Fruit fly (Drosophila melanogaster): Measurements from ENCODE around the gene Mur29B.

The Mur29B gene

DNA sequence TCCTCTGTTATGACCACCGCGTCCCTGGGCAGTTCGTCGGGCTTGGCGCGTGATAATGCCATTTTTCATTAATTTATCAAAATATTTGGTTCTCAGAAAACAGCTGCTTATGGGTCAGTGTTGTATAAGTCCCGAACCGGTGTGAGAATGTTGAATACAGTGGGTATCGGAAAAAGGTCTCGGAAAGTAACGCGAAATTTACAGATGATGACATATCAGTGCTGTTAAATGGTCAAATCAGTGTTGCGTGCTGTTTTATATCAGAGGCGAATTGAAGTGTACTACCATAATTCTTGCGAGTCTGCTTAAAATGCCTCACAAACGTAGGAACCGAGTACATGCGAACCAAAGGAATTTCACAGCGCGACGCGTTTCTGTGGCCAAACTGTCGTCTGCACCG, 30.7 kb downstream of the Mur29B start, which contains the start of the genes CG13392 and Rcd4:
Gene CG13392 (minus strand): TSS at position 162 of the 400 bp plus-strand sequence.
Gene Rcd4 (plus strand): TSS at position 216 of the 400 bp plus-strand sequence.
- TF ChIP-seq Hr96 (GFP tag; optimal IDR thresholded peaks at IDR 0.05) (peak; percentile 80), cic (GFP tag; optimal IDR thresholded peaks at IDR 0.05) (peak; percentile 63), cnc (optimal IDR thresholded peaks at IDR 0.05) (no peak), CG12768 (GFP tag; optimal IDR thresholded peaks at IDR 0.05) (peak; percentile 77), CG14711 (tag; optimal IDR thresholded peaks at IDR 0.05) (peak; percentile 70), CG5204 (GFP tag; optimal IDR thresholded peaks at IDR 0.05) (peak; percentile 62), Mnt (GFP tag; optimal IDR thresholded peaks at IDR 0.05) (peak; percentile 88), kay (GFP tag; ENCODE audit: borderline replicate concordance) (peak; percentile 59), bab1 (GFP tag; optimal IDR thresholded peaks at IDR 0.05) (peak; percentile 82), tj (GFP tag; optimal IDR thresholded peaks at IDR 0.05) (peak; percentile 53), toe (GFP tag; optimal IDR thresholded peaks at IDR 0.05) (peak; percentile 57), CG7045 (GFP tag; optimal IDR thresholded peaks at IDR 0.05) (peak; percentile 73), CG1620 (GFP tag; optimal IDR thresholded peaks at IDR 0.05) (peak; percentile 83), Clk (GFP tag; optimal IDR thresholded peaks at IDR 0.05) (peak; percentile 27), pad (GFP tag; optimal IDR thresholded peaks at IDR 0.05) (peak; percentile 80), CG7101 (tag; optimal IDR thresholded peaks at IDR 0.05) (peak; percentile 88), CG33017 (tag; optimal IDR thresholded peaks at IDR 0.05) (peak; percentile 72), ovo (GFP tag; optimal IDR thresholded peaks at IDR 0.05) (peak; percentile 73), Crg-1 (GFP tag; optimal IDR thresholded peaks at IDR 0.05) (peak; percentile 91), CG11617 (GFP tag; optimal IDR thresholded peaks at IDR 0.05) (peak; percentile 62)

- peak; percentile 88 for TF ChIP-seq Crg-1 (GFP tag; optimal IDR thresholded peaks at IDR 0.05)
- TF ChIP-seq Mnt (GFP tag; optimal IDR thresholded peaks at IDR 0.05) = peak; percentile 72
- peak; percentile 96 for TF ChIP-seq CG12768 (GFP tag; optimal IDR thresholded peaks at IDR 0.05)
- TF ChIP-seq cnc (optimal IDR thresholded peaks at IDR 0.05) = no peak
- peak; percentile 83 for TF ChIP-seq pad (GFP tag; optimal IDR thresholded peaks at IDR 0.05)
- peak; percentile 78 for TF ChIP-seq ovo (GFP tag; optimal IDR thresholded peaks at IDR 0.05)
- peak; percentile 96 for TF ChIP-seq CG33017 (tag; optimal IDR thresholded peaks at IDR 0.05)
- peak; percentile 97 for TF ChIP-seq bab1 (GFP tag; optimal IDR thresholded peaks at IDR 0.05)
- TF ChIP-seq cic (GFP tag; optimal IDR thresholded peaks at IDR 0.05) = peak; percentile 81
- peak; percentile 85 for TF ChIP-seq Clk (GFP tag; optimal IDR thresholded peaks at IDR 0.05)
- peak; percentile 94 for TF ChIP-seq CG7045 (GFP tag; optimal IDR thresholded peaks at IDR 0.05)
- TF ChIP-seq toe (GFP tag; optimal IDR thresholded peaks at IDR 0.05) = peak; percentile 89
- peak; percentile 89 for TF ChIP-seq kay (GFP tag; ENCODE audit: borderline replicate concordance)
- peak; percentile 88 for TF ChIP-seq tj (GFP tag; optimal IDR thresholded peaks at IDR 0.05)
- peak; percentile 94 for TF ChIP-seq CG5204 (GFP tag; optimal IDR thresholded peaks at IDR 0.05)
- peak; percentile 98 for TF ChIP-seq CG7101 (tag; optimal IDR thresholded peaks at IDR 0.05)
- TF ChIP-seq CG11617 (GFP tag; optimal IDR thresholded peaks at IDR 0.05) = peak; percentile 96
- peak; percentile 92 for TF ChIP-seq CG14711 (tag; optimal IDR thresholded peaks at IDR 0.05)
- peak; percentile 79 for TF ChIP-seq Hr96 (GFP tag; optimal IDR thresholded peaks at IDR 0.05)
- TF ChIP-seq CG1620 (GFP tag; optimal IDR thresholded peaks at IDR 0.05) = peak; percentile 85
Measured at dm6 chr2L:8384108-8384601, 32.2 kb downstream of the Mur29B start, which contains the start of the genes Dad1 and CG13384. TSS of gene Dad1 (minus strand) at chr2L:8384137. TSS of gene CG13384 (plus strand) at chr2L:8384455.

DNA sequence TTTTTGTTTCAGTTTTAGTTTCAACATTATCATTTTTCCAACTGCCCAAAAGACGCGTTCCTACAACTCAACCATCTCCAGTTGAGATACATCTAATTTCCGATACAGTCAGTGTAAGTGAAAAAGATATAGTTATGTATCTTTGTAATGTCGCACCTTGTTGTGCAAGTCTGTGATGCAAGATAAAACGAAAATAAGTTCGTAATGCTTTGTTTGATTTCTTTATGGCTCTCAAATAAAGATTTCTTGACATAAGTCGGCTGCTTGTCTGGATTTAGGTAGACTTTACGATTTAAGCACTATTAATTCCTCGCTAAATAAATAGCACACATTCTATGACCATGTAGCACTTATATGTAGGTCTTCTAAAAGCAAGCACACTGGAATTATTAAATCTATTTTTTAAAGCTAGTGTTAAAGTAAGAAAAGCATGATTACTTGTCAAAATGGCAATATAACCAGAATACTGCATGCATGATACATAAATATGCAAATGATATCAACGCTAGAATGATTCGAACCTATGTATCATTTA, 33.1 kb downstream of the Mur29B start:
- TF ChIP-seq CG11617 (GFP tag; optimal IDR thresholded peaks at IDR 0.05) (no peak), Mnt (GFP tag; optimal IDR thresholded peaks at IDR 0.05) (no peak), kay (GFP tag; ENCODE audit: borderline replicate concordance) (peak; percentile 92), ovo (GFP tag; optimal IDR thresholded peaks at IDR 0.05) (no peak), bab1 (GFP tag; optimal IDR thresholded peaks at IDR 0.05) (no peak), Clk (GFP tag; optimal IDR thresholded peaks at IDR 0.05) (no peak), cnc (optimal IDR thresholded peaks at IDR 0.05) (no peak), toe (GFP tag; optimal IDR thresholded peaks at IDR 0.05) (no peak), Hr96 (GFP tag; optimal IDR thresholded peaks at IDR 0.05) (no peak), pad (GFP tag; optimal IDR thresholded peaks at IDR 0.05) (no peak), CG33017 (tag; optimal IDR thresholded peaks at IDR 0.05) (no peak), cic (GFP tag; optimal IDR thresholded peaks at IDR 0.05) (peak; percentile 2), Crg-1 (GFP tag; optimal IDR thresholded peaks at IDR 0.05) (no peak), CG14711 (tag; optimal IDR thresholded peaks at IDR 0.05) (peak; percentile 6), CG7045 (GFP tag; optimal IDR thresholded peaks at IDR 0.05) (peak; percentile 62), tj (GFP tag; optimal IDR thresholded peaks at IDR 0.05) (no peak), CG7101 (tag; optimal IDR thresholded peaks at IDR 0.05) (peak; percentile 12)

dm6 chr2L:8385849-8386248, 33.9 kb downstream of the Mur29B start:
- TF ChIP-seq tj (GFP tag; optimal IDR thresholded peaks at IDR 0.05) = peak; percentile 91
- TF ChIP-seq Mnt (GFP tag; optimal IDR thresholded peaks at IDR 0.05) = no peak
- TF ChIP-seq CG12768 (GFP tag; optimal IDR thresholded peaks at IDR 0.05) = no peak

DNA sequence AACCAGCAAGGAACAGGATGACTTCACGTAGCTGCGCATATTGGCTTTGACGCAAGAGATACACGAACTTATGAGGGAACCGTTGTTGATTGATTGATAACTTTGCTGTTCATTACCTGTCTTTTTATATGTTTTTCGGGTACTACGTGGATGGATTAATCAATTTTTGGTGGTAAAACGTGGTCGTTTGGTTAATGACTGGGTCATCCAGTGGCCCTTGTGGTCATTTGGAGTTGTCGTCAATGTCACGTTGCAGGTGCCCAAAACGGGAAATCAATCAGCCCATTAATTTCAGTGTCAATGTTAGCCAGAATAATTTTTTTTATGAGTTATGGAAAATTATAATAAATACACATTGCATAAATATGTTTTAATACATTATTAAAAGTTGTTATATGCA, 37.2 kb downstream of the Mur29B start, which contains the start of gene CG42819:
Gene CG42819 (minus strand): TSS at position 101 of the 400 bp plus-strand sequence.
- TF ChIP-seq CG33017 (tag; optimal IDR thresholded peaks at IDR 0.05) = no peak
- TF ChIP-seq CG11617 (GFP tag; optimal IDR thresholded peaks at IDR 0.05) = no peak

DNA sequence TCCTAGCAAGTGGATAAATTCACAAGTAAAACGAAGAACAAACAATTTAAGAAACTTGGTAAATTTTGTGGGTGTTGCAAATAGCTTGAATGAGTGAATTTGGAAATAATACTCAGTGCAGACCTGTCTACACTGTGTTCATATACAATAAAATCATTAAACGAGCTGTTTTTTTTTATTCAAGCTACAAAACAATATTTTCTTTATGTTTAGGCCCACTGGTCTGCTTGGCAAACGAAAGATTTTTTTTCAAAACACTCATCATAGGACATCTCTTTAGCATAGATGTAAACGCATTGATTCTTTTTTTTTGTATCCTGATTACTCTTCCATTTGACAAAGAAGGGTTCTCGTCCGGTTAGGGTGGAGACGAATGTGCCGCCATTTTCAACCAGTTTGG, 40.3 kb downstream of the Mur29B start, which contains the start of gene CG42820:
Gene CG42820 (minus strand): TSS at position 101 of the 400 bp plus-strand sequence.
- TF ChIP-seq kay (GFP tag; ENCODE audit: borderline replicate concordance) (no peak), Mnt (GFP tag; optimal IDR thresholded peaks at IDR 0.05) (no peak), CG1620 (GFP tag; optimal IDR thresholded peaks at IDR 0.05) (no peak), CG7045 (GFP tag; optimal IDR thresholded peaks at IDR 0.05) (no peak), tj (GFP tag; optimal IDR thresholded peaks at IDR 0.05) (no peak), Clk (GFP tag; optimal IDR thresholded peaks at IDR 0.05) (no peak), CG5204 (GFP tag; optimal IDR thresholded peaks at IDR 0.05) (no peak), CG7101 (tag; optimal IDR thresholded peaks at IDR 0.05) (no peak), CG14711 (tag; optimal IDR thresholded peaks at IDR 0.05) (no peak), cnc (optimal IDR thresholded peaks at IDR 0.05) (no peak), toe (GFP tag; optimal IDR thresholded peaks at IDR 0.05) (no peak), Crg-1 (GFP tag; optimal IDR thresholded peaks at IDR 0.05) (no peak), bab1 (GFP tag; optimal IDR thresholded peaks at IDR 0.05) (no peak), CG12768 (GFP tag; optimal IDR thresholded peaks at IDR 0.05) (no peak), pad (GFP tag; optimal IDR thresholded peaks at IDR 0.05) (no peak), cic (GFP tag; optimal IDR thresholded peaks at IDR 0.05) (no peak), CG33017 (tag; optimal IDR thresholded peaks at IDR 0.05) (no peak), Hr96 (GFP tag; optimal IDR thresholded peaks at IDR 0.05) (no peak), CG11617 (GFP tag; optimal IDR thresholded peaks at IDR 0.05) (no peak)

Measured in whole organism, adult.